Fruit fly (Drosophila melanogaster) whole organism, embryonic: ENCODE results near the gene Rabex-5.
A peak's percentile ranks its signal among the peaks of the same experiment; 100 is the strongest.

Source experiments
- Bdp1 ChIP-seq: fragments of 200-800 bp; sonication (Bioruptor generic); optimal IDR thresholded peaks from 3 replicates; lab custom pipeline; 2016; ENCODE audit warnings: missing biosample characterization, missing genetic modification characterization
- CG13287 ChIP-seq: fragments of 200-800 bp; sonication (Bioruptor generic); IDR thresholded peaks from 2 replicates; pipeline ENCODE4 v1.3.6; 2022; ENCODE audit warnings: missing biosample characterization, missing genetic modification characterization; ENCODE audit not compliant: partially characterized antibody
- CG16863 ChIP-seq: fragments of 200-800 bp; sonication (Bioruptor generic); optimal IDR thresholded peaks from 3 replicates; lab custom pipeline; 2016; ENCODE audit warnings: missing biosample characterization, missing genetic modification characterization
- CG17186 ChIP-seq: fragments of 200-800 bp; sonication (Bioruptor generic); optimal IDR thresholded peaks from 3 replicates; lab custom pipeline; 2017; ENCODE audit warnings: missing biosample characterization, missing genetic modification reagents, missing genetic modification characterization
- CG17385 ChIP-seq: fragments of 200-800 bp; sonication (Bioruptor generic); optimal IDR thresholded peaks from 3 replicates; lab custom pipeline; 2018; ENCODE audit warnings: missing biosample characterization, mild to moderate bottlenecking, missing genetic modification characterization
- CG17912 ChIP-seq: fragments of 200-800 bp; sonication (Bioruptor generic); optimal IDR thresholded peaks from 2 replicates; lab custom pipeline; 2018; ENCODE audit warnings: missing biosample characterization, mild to moderate bottlenecking, missing genetic modification characterization
- CG18262 ChIP-seq: fragments of 200-800 bp; optimal IDR thresholded peaks from 3 replicates; lab custom pipeline; 2019; ENCODE audit warnings: missing biosample characterization, mild to moderate bottlenecking, missing genetic modification characterization, moderate library complexity
- CG1832 ChIP-seq: fragments of 200-800 bp; sonication (Bioruptor generic); optimal IDR thresholded peaks from 2 replicates; lab custom pipeline; 2017; ENCODE audit warnings: missing biosample characterization, mild to moderate bottlenecking, missing genetic modification characterization, inconsistent platforms
- CG2129 ChIP-seq: fragments of 200-800 bp; sonication (Bioruptor generic); IDR thresholded peaks from 2 replicates; pipeline ENCODE4 v1.3.6; 2022; ENCODE audit warnings: missing biosample characterization, missing genetic modification characterization; ENCODE audit not compliant: partially characterized antibody
- CG30431 ChIP-seq: fragments of 200-800 bp; sonication (Bioruptor generic); optimal IDR thresholded peaks from 2 replicates; lab custom pipeline; 2017; ENCODE audit warnings: missing biosample characterization, missing genetic modification characterization
- CG32532 ChIP-seq: fragments of 200-800 bp; sonication (Bioruptor generic); IDR thresholded peaks from 2 replicates; pipeline ENCODE4 v1.3.6; 2022; ENCODE audit warnings: missing biosample characterization, missing genetic modification characterization
- CG4282 ChIP-seq: fragments of 200-800 bp; sonication (Bioruptor generic); optimal IDR thresholded peaks from 2 replicates; lab custom pipeline; 2016; ENCODE audit warnings: missing biosample characterization, missing genetic modification characterization
- CG5180 ChIP-seq: fragments of 200-800 bp; sonication (Bioruptor generic); optimal IDR thresholded peaks from 3 replicates; lab custom pipeline; 2017; ENCODE audit warnings: missing biosample characterization, missing genetic modification characterization, mild to moderate bottlenecking, moderate library complexity, missing genetic modification reagents
- CG6791 ChIP-seq: fragments of 200-800 bp; sonication (Bioruptor generic); IDR thresholded peaks from 3 replicates; pipeline ENCODE4 v1.3.6; 2022; ENCODE audit warnings: missing biosample characterization, missing genetic modification characterization; ENCODE audit not compliant: partially characterized antibody
- CG8290 ChIP-seq, 3 experiments: fragments of 200-800 bp; sonication (Bioruptor generic); optimal IDR thresholded peaks; 2 replicates each; lab custom pipeline; 2016 to 2019; ENCODE audit warnings: missing biosample characterization in 3 of 3, missing genetic modification characterization in 3 of 3, mild to moderate bottlenecking in 2 of 3, moderate library complexity in 1 of 3
- Dek ChIP-seq: fragments of 200-800 bp; sonication (Bioruptor generic); optimal IDR thresholded peaks from 3 replicates; lab custom pipeline; 2019; ENCODE audit warnings: missing biosample characterization, mild to moderate bottlenecking, missing genetic modification characterization, moderate library complexity
- Fer2 ChIP-seq: fragments of 200-800 bp; sonication (Bioruptor generic); optimal IDR thresholded peaks from 2 replicates; lab custom pipeline; 2018; ENCODE audit warnings: missing biosample characterization, mild to moderate bottlenecking, missing genetic modification characterization, moderate library complexity
- HLH3B ChIP-seq: fragments of 200-800 bp; sonication (Bioruptor generic); IDR thresholded peaks from 2 replicates; pipeline ENCODE4 v1.3.6; 2022; ENCODE audit warnings: missing biosample characterization, missing genetic modification characterization
- Hr39 ChIP-seq: fragments of >200 bp; optimal IDR thresholded peaks from 2 replicates; lab custom pipeline; 2017
- Lim3 ChIP-seq: fragments of 200-800 bp; sonication (Bioruptor generic); IDR thresholded peaks from 2 replicates; pipeline ENCODE4 v1.3.6; 2022; ENCODE audit warnings: missing biosample characterization, missing genetic modification characterization
- NC2α ChIP-seq: fragments of 200-800 bp; sonication (Bioruptor generic); optimal IDR thresholded peaks from 2 replicates; lab custom pipeline; 2016; ENCODE audit warnings: missing biosample characterization, missing genetic modification characterization
- Neu2 ChIP-seq: fragments of 200-800 bp; sonication (Bioruptor generic); optimal IDR thresholded peaks from 3 replicates; lab custom pipeline; 2016; ENCODE audit warnings: missing biosample characterization, missing genetic modification characterization, borderline replicate concordance
- Oli ChIP-seq: fragments of 200-800 bp; sonication (Bioruptor generic); optimal IDR thresholded peaks from 2 replicates; lab custom pipeline; 2018; ENCODE audit warnings: missing biosample characterization, mild to moderate bottlenecking, missing genetic modification characterization, moderate library complexity
- Sry-β ChIP-seq: fragments of 200-800 bp; sonication (Bioruptor generic); optimal IDR thresholded peaks from 2 replicates; lab custom pipeline; 2018; ENCODE audit warnings: missing biosample characterization, mild to moderate bottlenecking, missing genetic modification characterization, moderate library complexity
- amos ChIP-seq: fragments of 200-800 bp; sonication (Bioruptor generic); IDR thresholded peaks from 2 replicates; pipeline ENCODE4 v1.3.6; 2022; ENCODE audit warnings: missing biosample characterization, missing genetic modification characterization; ENCODE audit not compliant: partially characterized antibody
- aop ChIP-seq: fragments of 200-800 bp; sonication (Bioruptor generic); IDR thresholded peaks from 2 replicates; pipeline ENCODE4 v1.3.6; 2022; ENCODE audit warnings: missing biosample characterization, missing genetic modification characterization
- btn ChIP-seq: fragments of 200-800 bp; sonication (Bioruptor generic); optimal IDR thresholded peaks from 2 replicates; lab custom pipeline; 2016; ENCODE audit warnings: missing biosample characterization, missing genetic modification characterization
- dimm ChIP-seq: fragments of 200-800 bp; sonication (Bioruptor generic); IDR thresholded peaks from 2 replicates; pipeline ENCODE4 v1.3.6; 2022; ENCODE audit warnings: missing biosample characterization, missing genetic modification characterization
- disco-r ChIP-seq: fragments of 200-800 bp; sonication (Bioruptor generic); optimal IDR thresholded peaks from 2 replicates; lab custom pipeline; 2016; ENCODE audit warnings: missing biosample characterization, missing genetic modification characterization
- dmrt99B ChIP-seq: fragments of 200-800 bp; sonication (Bioruptor generic); optimal IDR thresholded peaks from 2 replicates; lab custom pipeline; 2018; ENCODE audit warnings: missing biosample characterization, mild to moderate bottlenecking, missing genetic modification characterization, moderate library complexity
- emc ChIP-seq: fragments of 200-800 bp; sonication (Bioruptor generic); optimal IDR thresholded peaks from 2 replicates; lab custom pipeline; 2016; ENCODE audit warnings: missing biosample characterization, missing genetic modification characterization
- ewg ChIP-seq: fragments of 200-800 bp; sonication (Bioruptor generic); optimal IDR thresholded peaks from 3 replicates; lab custom pipeline; 2017; ENCODE audit warnings: mild to moderate bottlenecking, missing biosample characterization, missing genetic modification reagents, missing genetic modification characterization
- fu2 ChIP-seq: fragments of 200-800 bp; sonication (Bioruptor generic); optimal IDR thresholded peaks from 2 replicates; lab custom pipeline; 2016; ENCODE audit warnings: missing biosample characterization, missing genetic modification characterization
- gcm2 ChIP-seq: fragments of 200-800 bp; sonication (Bioruptor generic); optimal IDR thresholded peaks from 2 replicates; lab custom pipeline; 2016; ENCODE audit warnings: missing biosample characterization, missing genetic modification characterization
- inv ChIP-seq: fragments of 200-800 bp; sonication (Bioruptor generic); IDR thresholded peaks from 2 replicates; pipeline ENCODE4 v1.3.6; 2022; ENCODE audit warnings: missing biosample characterization, missing genetic modification characterization; ENCODE audit not compliant: partially characterized antibody
- ken ChIP-seq: fragments of 200-800 bp; sonication (Bioruptor generic); IDR thresholded peaks from 3 replicates; pipeline ENCODE4 v1.3.6; 2022; ENCODE audit warnings: missing biosample characterization, missing genetic modification characterization
- lilli ChIP-seq: fragments of 200-800 bp; sonication (Bioruptor generic); optimal IDR thresholded peaks from 3 replicates; lab custom pipeline; 2016; ENCODE audit warnings: missing biosample characterization, missing genetic modification characterization
- mam ChIP-seq: fragments of 200-800 bp; sonication (Bioruptor generic); optimal IDR thresholded peaks from 3 replicates; lab custom pipeline; 2016; ENCODE audit warnings: missing biosample characterization, missing genetic modification characterization
- pum ChIP-seq: fragments of 200-800 bp; sonication (Bioruptor generic); optimal IDR thresholded peaks from 2 replicates; lab custom pipeline; 2016; ENCODE audit warnings: missing biosample characterization, missing genetic modification characterization
- sna ChIP-seq: fragments of 200-800 bp; sonication (Bioruptor generic); IDR thresholded peaks from 2 replicates; pipeline ENCODE4 v1.3.6; 2022; ENCODE audit warnings: missing biosample characterization, missing genetic modification characterization; ENCODE audit not compliant: partially characterized antibody
- sqz ChIP-seq: fragments of 200-800 bp; sonication (Bioruptor generic); optimal IDR thresholded peaks from 3 replicates; lab custom pipeline; 2018; ENCODE audit warnings: missing biosample characterization, mild to moderate bottlenecking, missing genetic modification characterization
- ssp ChIP-seq: fragments of 200-800 bp; sonication (Bioruptor generic); IDR thresholded peaks from 2 replicates; pipeline ENCODE4 v1.3.6; 2022; ENCODE audit warnings: missing biosample characterization, missing genetic modification characterization
- tap ChIP-seq: fragments of 200-800 bp; optimal IDR thresholded peaks from 3 replicates; lab custom pipeline; 2019; ENCODE audit warnings: missing biosample characterization, mild to moderate bottlenecking, missing genetic modification characterization, moderate library complexity
- tin ChIP-seq: fragments of 200-800 bp; sonication (Bioruptor generic); optimal IDR thresholded peaks from 3 replicates; lab custom pipeline; 2016; ENCODE audit warnings: missing biosample characterization, missing genetic modification characterization
- tio ChIP-seq: fragments of 200-800 bp; sonication (Bioruptor generic); optimal IDR thresholded peaks from 2 replicates; lab custom pipeline; 2017; ENCODE audit warnings: missing biosample characterization, missing genetic modification characterization, inconsistent platforms
- wdn ChIP-seq: fragments of 200-800 bp; sonication (Bioruptor generic); IDR thresholded peaks from 2 replicates; pipeline ENCODE4 v1.3.6; 2022; ENCODE audit warnings: missing biosample characterization, missing genetic modification characterization
- wor ChIP-seq: fragments of 200-800 bp; sonication (Bioruptor generic); IDR thresholded peaks from 2 replicates; pipeline ENCODE4 v1.3.6; 2022; ENCODE audit warnings: missing biosample characterization, missing genetic modification characterization

Rabex-5 gene

dm6 chr3L:1307005-1307632 lies 11.4 kb downstream of the Rabex-5 start, which contains the start of the genes Ctr9 and Nt5a (continued):
- no peak for TF ChIP-seq CG30431 (GFP tag; lab: Kevin White, UChicago)
- TF ChIP-seq dmrt99B (tag; lab: Kevin White, UChicago) = no peak
- TF ChIP-seq tap = no peak
- TF ChIP-seq HLH3B = no peak; the same call in 1 of the 2 replicates
- TF ChIP-seq wor (GFP tag; lab: Robert Waterston, UW) = no peak
- peak; percentile 81 for TF ChIP-seq mam (GFP tag; lab: Kevin White, UChicago)
- peak; percentile 27 for TF ChIP-seq CG16863 (GFP tag; lab: Kevin White, UChicago)
- no peak for TF ChIP-seq disco-r (GFP tag; lab: Kevin White, UChicago)
- TF ChIP-seq sna (GFP tag; lab: Robert Waterston, UW) = peak; percentile 64; the same call in 1 of the 2 replicates
- peak; percentile 96 for TF ChIP-seq Sry-β

dm6 chr3L:1313039-1313766 lies 17.5 kb downstream of the Rabex-5 start, which contains the start of the genes sturkopf and Herc4:
Gene sturkopf (minus strand): TSS chr3L:1313377.
Gene Herc4 (plus strand): TSS chr3L:1313696.
- TF ChIP-seq btn (GFP tag; lab: Kevin White, UChicago) (no peak), Fer2 (tag; lab: Kevin White, UChicago) (peak; percentile 31), CG8290 (GFP tag; optimal IDR thresholded peaks at IDR 0.05; lab: Kevin White, UChicago) (peak; percentile 84), CG8290 (tag; optimal IDR thresholded peaks at IDR 0.05; lab: Kevin White, UChicago) (peak in 1 of 2 experiments; percentile 16), ken (GFP tag; lab: Robert Waterston, UW) (peak; percentile 70), CG6791 (GFP tag; lab: Robert Waterston, UW) (no peak), Oli (tag; lab: Kevin White, UChicago) (peak; percentile 78), CG18262 (tag; lab: Kevin White, UChicago) (peak; percentile 84), inv (GFP tag; lab: Robert Waterston, UW) (no peak), fu2 (GFP tag; lab: Kevin White, UChicago) (peak; percentile 76), ssp (GFP tag; lab: Robert Waterston, UW) (0 out of 2 replicates have a peak, but pooled peaks have one; percentile 16), gcm2 (GFP tag; lab: Kevin White, UChicago) (peak; percentile 37), ewg (peak; percentile 38), HLH3B (peak; percentile 48), tin (GFP tag; lab: Kevin White, UChicago) (peak; percentile 61), pum (GFP tag; lab: Kevin White, UChicago) (peak; percentile 85), CG5180 (GFP tag; lab: Kevin White, UChicago) (no peak), CG2129 (GFP tag; lab: Robert Waterston, UW) (no peak), amos (GFP tag; lab: Robert Waterston, UW) (no peak), tio (GFP tag; lab: Kevin White, UChicago) (no peak), CG17385 (GFP tag; lab: Kevin White, UChicago) (peak; percentile 68), CG1832 (no peak), CG17186 (GFP tag; lab: Kevin White, UChicago) (no peak), Dek (tag; lab: Kevin White, UChicago) (peak; percentile 83), CG17912 (no peak), emc (GFP tag; lab: Kevin White, UChicago) (no peak), lilli (GFP tag; lab: Kevin White, UChicago) (peak; percentile 80), CG13287 (peak; percentile 24; the same call in 1 of the 2 replicates), sqz (GFP tag; lab: Kevin White, UChicago) (no peak), CG32532 (GFP tag; lab: Robert Waterston, UW) (peak; percentile 76), aop (no peak), Bdp1 (GFP tag; lab: Kevin White, UChicago) (peak; percentile 51), dimm (GFP tag; lab: Robert Waterston, UW) (no peak), NC2α (GFP tag; lab: Kevin White, UChicago) (peak; percentile 22), Lim3 (GFP tag; lab: Robert Waterston, UW) (no peak), wdn (GFP tag; lab: Robert Waterston, UW) (peak; percentile 49), CG4282 (GFP tag; lab: Kevin White, UChicago) (no peak), Hr39 (lab: Kevin White, UChicago) (no peak), Neu2 (GFP tag; lab: Kevin White, UChicago) (no peak)
